1 fruit fly cellular context compared by ENCODE assay signal in the genomic region with DNA sequence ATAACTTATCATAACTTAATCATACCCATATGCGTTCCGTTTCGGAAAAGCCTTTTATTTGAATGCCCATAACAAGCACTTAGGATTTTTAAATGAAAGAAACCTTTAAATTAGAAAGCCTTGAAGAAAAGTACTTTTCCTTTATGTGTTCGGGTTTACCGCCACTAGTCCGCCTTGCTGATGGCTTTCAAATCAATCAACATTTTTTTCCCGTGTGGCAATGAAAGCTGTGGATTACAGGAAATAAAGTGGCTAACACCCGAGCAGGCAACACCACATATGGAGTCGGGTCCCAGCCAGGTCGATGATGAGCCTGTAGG.
TF ChIP-seq lines count a peak whose summit lies in the region.

No protein-coding gene starts in this region.

TF ChIP-seq in whole organism, prepupa, 60 proteins besides CTCF, POLR2A, EP300 and RAD21 (continued from another document):
- TF ChIP-seq cyc (GFP tag; optimal IDR thresholded peaks at IDR 0.05; lab: Kevin White, UChicago) (no peak), Blimp-1 (GFP tag; optimal IDR thresholded peaks at IDR 0.05; lab: Kevin White, UChicago) (no peak), Eip78C (GFP tag; lab: Kevin White, UChicago) (peak; percentile 84), Smox (GFP tag; optimal IDR thresholded peaks at IDR 0.05; lab: Kevin White, UChicago) (no peak), Sox102F (GFP tag; optimal IDR thresholded peaks at IDR 0.05; lab: Kevin White, UChicago) (peak; percentile 2), pdm3 (GFP tag; optimal IDR thresholded peaks at IDR 0.05; lab: Kevin White, UChicago) (peak; percentile 29), Eip93F (GFP tag; optimal IDR thresholded peaks at IDR 0.05; lab: Kevin White, UChicago) (no peak), CG9139 (GFP tag; optimal IDR thresholded peaks at IDR 0.05; lab: Kevin White, UChicago) (no peak)
